Fruit fly (Drosophila melanogaster) whole organism, embryonic: ENCODE results near the gene ohgt.

Experiments used
- ATbp ChIP-seq: fragments of 200-800 bp; sonication (Bioruptor generic); optimal IDR thresholded peaks from 2 replicates; lab custom pipeline; 2017; ENCODE audit warnings: missing biosample characterization, mild to moderate bottlenecking, missing genetic modification characterization, missing genetic modification reagents
- Atf3 ChIP-seq: fragments of 200-800 bp; sonication (Bioruptor generic); optimal IDR thresholded peaks from 3 replicates; lab custom pipeline; 2016; ENCODE audit warnings: missing biosample characterization, missing genetic modification characterization
- Atf6 ChIP-seq: fragments of 200-800 bp; sonication (Bioruptor generic); IDR thresholded peaks from 2 replicates; pipeline ENCODE4 v1.3.6; 2022; ENCODE audit warnings: missing biosample characterization, missing genetic modification characterization
- BEAF-32 ChIP-seq: fragments of 200-800 bp; sonication (Bioruptor generic); optimal IDR thresholded peaks from 3 replicates; lab custom pipeline; 2017; ENCODE audit warnings: missing biosample characterization, missing genetic modification characterization, mild to moderate bottlenecking, moderate library complexity, missing genetic modification reagents
- C15 ChIP-seq: fragments of 200-800 bp; sonication (Bioruptor generic); IDR thresholded peaks from 3 replicates; pipeline ENCODE4 v1.3.6; 2022; ENCODE audit warnings: missing biosample characterization, missing genetic modification characterization
- CG10321 ChIP-seq: fragments of 200-800 bp; sonication (Bioruptor generic); IDR thresholded peaks from 2 replicates; pipeline ENCODE4 v1.3.6; 2022; ENCODE audit warnings: missing biosample characterization, missing genetic modification characterization
- CG11085 ChIP-seq: fragments of 200-800 bp; sonication (Bioruptor generic); IDR thresholded peaks from 2 replicates; pipeline ENCODE4 v1.3.6; 2022; ENCODE audit warnings: missing biosample characterization, missing genetic modification characterization
- CG12104 ChIP-seq: fragments of 200-800 bp; sonication (Bioruptor generic); optimal IDR thresholded peaks from 3 replicates; lab custom pipeline; 2016; ENCODE audit warnings: missing biosample characterization, missing genetic modification characterization
- CG12155 ChIP-seq: fragments of 200-800 bp; sonication (Bioruptor generic); optimal IDR thresholded peaks from 3 replicates; lab custom pipeline; 2016; ENCODE audit warnings: missing biosample characterization, missing genetic modification characterization
- CG12744 ChIP-seq: fragments of 200-800 bp; sonication (Bioruptor generic); optimal IDR thresholded peaks from 2 replicates; lab custom pipeline; 2016; ENCODE audit warnings: missing biosample characterization, missing genetic modification characterization
- CG13775 ChIP-seq: fragments of 200-800 bp; sonication (Bioruptor generic); optimal IDR thresholded peaks from 3 replicates; lab custom pipeline; 2017; ENCODE audit warnings: missing biosample characterization, mild to moderate bottlenecking, missing genetic modification characterization
- CG14014 ChIP-seq: fragments of 200-800 bp; sonication (Bioruptor generic); IDR thresholded peaks from 2 replicates; pipeline ENCODE4 v1.3.6; 2022; ENCODE audit warnings: missing biosample characterization, missing genetic modification characterization
- CG15011 ChIP-seq: fragments of 200-800 bp; sonication (Bioruptor generic); optimal IDR thresholded peaks from 3 replicates; lab custom pipeline; 2018; ENCODE audit warnings: missing biosample characterization, mild to moderate bottlenecking, missing genetic modification characterization
- CG17186 ChIP-seq: fragments of 200-800 bp; sonication (Bioruptor generic); optimal IDR thresholded peaks from 3 replicates; lab custom pipeline; 2017; ENCODE audit warnings: missing biosample characterization, missing genetic modification reagents, missing genetic modification characterization
- CG17912 ChIP-seq: fragments of 200-800 bp; sonication (Bioruptor generic); optimal IDR thresholded peaks from 2 replicates; lab custom pipeline; 2018; ENCODE audit warnings: missing biosample characterization, mild to moderate bottlenecking, missing genetic modification characterization
- CG18764 ChIP-seq: fragments of 200-800 bp; sonication (Bioruptor generic); optimal IDR thresholded peaks from 3 replicates; lab custom pipeline; 2016; ENCODE audit warnings: missing biosample characterization, missing genetic modification characterization
- CG2889 ChIP-seq: fragments of 200-800 bp; sonication (Bioruptor generic); IDR thresholded peaks from 3 replicates; pipeline ENCODE4 v1.3.6; 2022; ENCODE audit warnings: missing biosample characterization, missing genetic modification characterization
- CG3838 ChIP-seq: fragments of 200-800 bp; sonication (Bioruptor generic); optimal IDR thresholded peaks from 3 replicates; lab custom pipeline; 2016; ENCODE audit warnings: missing biosample characterization, missing genetic modification characterization
- CG3847 ChIP-seq: fragments of 200-800 bp; sonication (Bioruptor generic); IDR thresholded peaks from 2 replicates; pipeline ENCODE4 v1.3.6; 2022; ENCODE audit warnings: missing biosample characterization, missing genetic modification characterization
- CG5953 ChIP-seq: fragments of 200-800 bp; sonication (Bioruptor generic); IDR thresholded peaks from 2 replicates; pipeline ENCODE4 v1.3.6; 2022; ENCODE audit warnings: missing biosample characterization, missing genetic modification characterization
- CG6791 ChIP-seq: fragments of 200-800 bp; sonication (Bioruptor generic); IDR thresholded peaks from 3 replicates; pipeline ENCODE4 v1.3.6; 2022; ENCODE audit warnings: missing biosample characterization, missing genetic modification characterization; ENCODE audit not compliant: partially characterized antibody
- CHES-1-like ChIP-seq: fragments of 200-800 bp; sonication (Bioruptor generic); optimal IDR thresholded peaks from 2 replicates; lab custom pipeline; 2016; ENCODE audit warnings: missing biosample characterization, missing genetic modification characterization
- Dek ChIP-seq: fragments of 200-800 bp; sonication (Bioruptor generic); optimal IDR thresholded peaks from 3 replicates; lab custom pipeline; 2019; ENCODE audit warnings: missing biosample characterization, mild to moderate bottlenecking, missing genetic modification characterization, moderate library complexity
- Kr ChIP-seq: fragments of 200-800 bp; sonication (Bioruptor generic); optimal IDR thresholded peaks from 2 replicates; lab custom pipeline; 2017; ENCODE audit warnings: missing biosample characterization, mild to moderate bottlenecking, missing genetic modification characterization
- Meics ChIP-seq: fragments of 200-800 bp; sonication (Bioruptor generic); optimal IDR thresholded peaks from 2 replicates; lab custom pipeline; 2017; ENCODE audit warnings: missing biosample characterization, mild to moderate bottlenecking, missing genetic modification characterization
- Mes4 ChIP-seq: fragments of 200-800 bp; sonication (Bioruptor generic); optimal IDR thresholded peaks from 2 replicates; lab custom pipeline; 2016; ENCODE audit warnings: missing biosample characterization, missing genetic modification characterization
- NC2β ChIP-seq: fragments of 200-800 bp; sonication (Bioruptor generic); optimal IDR thresholded peaks from 2 replicates; lab custom pipeline; 2016; ENCODE audit warnings: missing biosample characterization, missing genetic modification characterization
- Sry-β ChIP-seq: fragments of 200-800 bp; sonication (Bioruptor generic); optimal IDR thresholded peaks from 2 replicates; lab custom pipeline; 2018; ENCODE audit warnings: missing biosample characterization, mild to moderate bottlenecking, missing genetic modification characterization, moderate library complexity
- Stat92E ChIP-seq, 3 experiments: fragments of >200 bp in 2 of 3; fragments of 200-800 bp in 1 of 3; sonication (Bioruptor generic) in 1 of 3; optimal IDR thresholded peaks; 2 replicates each; lab custom pipeline; 2017 to 2019; ENCODE audit warnings: missing biosample characterization in 3 of 3, missing genetic modification characterization in 3 of 3, mild to moderate bottlenecking in 1 of 3, moderate library complexity in 1 of 3
- bcd ChIP-seq: fragments of 200-800 bp; sonication (Bioruptor generic); optimal IDR thresholded peaks from 2 replicates; lab custom pipeline; 2017; ENCODE audit warnings: missing biosample characterization, mild to moderate bottlenecking, missing genetic modification characterization
- cas ChIP-seq: fragments of 200-800 bp; sonication (Bioruptor generic); IDR thresholded peaks from 2 replicates; pipeline ENCODE4 v1.3.6; 2022; ENCODE audit warnings: missing biosample characterization, missing genetic modification characterization
- cg ChIP-seq: fragments of 200-800 bp; sonication (Bioruptor generic); optimal IDR thresholded peaks from 3 replicates; lab custom pipeline; 2019; ENCODE audit warnings: missing biosample characterization, mild to moderate bottlenecking, missing genetic modification characterization, moderate library complexity
- crc ChIP-seq: fragments of 200-800 bp; sonication (Bioruptor generic); optimal IDR thresholded peaks from 2 replicates; lab custom pipeline; 2016; ENCODE audit warnings: missing biosample characterization, missing genetic modification characterization
- cwo ChIP-seq: fragments of 200-800 bp; sonication (Bioruptor generic); optimal IDR thresholded peaks from 3 replicates; lab custom pipeline; 2017; ENCODE audit warnings: missing biosample characterization, missing genetic modification characterization, mild to moderate bottlenecking, moderate library complexity, missing genetic modification reagents
- fd3F ChIP-seq: fragments of 200-800 bp; sonication (Bioruptor generic); optimal IDR thresholded peaks from 2 replicates; lab custom pipeline; 2018; ENCODE audit warnings: missing biosample characterization, mild to moderate bottlenecking, missing genetic modification characterization, moderate library complexity
- gem ChIP-seq: fragments of 200-800 bp; sonication (Bioruptor generic); optimal IDR thresholded peaks from 2 replicates; lab custom pipeline; 2019; ENCODE audit warnings: missing biosample characterization, mild to moderate bottlenecking, missing genetic modification characterization, moderate library complexity
- her ChIP-seq: fragments of 200-800 bp; sonication (Bioruptor generic); optimal IDR thresholded peaks from 2 replicates; lab custom pipeline; 2016; ENCODE audit warnings: missing biosample characterization, missing genetic modification characterization
- ken ChIP-seq: fragments of 200-800 bp; sonication (Bioruptor generic); IDR thresholded peaks from 3 replicates; pipeline ENCODE4 v1.3.6; 2022; ENCODE audit warnings: missing biosample characterization, missing genetic modification characterization
- mam ChIP-seq: fragments of 200-800 bp; sonication (Bioruptor generic); optimal IDR thresholded peaks from 3 replicates; lab custom pipeline; 2016; ENCODE audit warnings: missing biosample characterization, missing genetic modification characterization
- nau ChIP-seq: fragments of 200-800 bp; sonication (Bioruptor generic); optimal IDR thresholded peaks from 3 replicates; lab custom pipeline; 2017; ENCODE audit warnings: missing biosample characterization, mild to moderate bottlenecking, missing genetic modification characterization, missing genetic modification reagents
- pb ChIP-seq: fragments of 200-800 bp; sonication (Bioruptor generic); optimal IDR thresholded peaks from 3 replicates; lab custom pipeline; 2016; ENCODE audit warnings: missing biosample characterization, missing genetic modification characterization
- ro ChIP-seq: fragments of 200-800 bp; sonication (Bioruptor generic); IDR thresholded peaks from 2 replicates; pipeline ENCODE4 v1.3.6; 2022; ENCODE audit warnings: missing biosample characterization, missing genetic modification characterization
- run ChIP-seq: fragments of 200-800 bp; sonication (Bioruptor generic); optimal IDR thresholded peaks from 3 replicates; lab custom pipeline; 2018; ENCODE audit warnings: missing biosample characterization, mild to moderate bottlenecking, missing genetic modification characterization
- sens-2 ChIP-seq: fragments of 200-800 bp; sonication (Bioruptor generic); IDR thresholded peaks from 2 replicates; pipeline ENCODE4 v1.3.6; 2022; ENCODE audit warnings: missing biosample characterization, missing genetic modification characterization
- sob ChIP-seq: fragments of 200-800 bp; sonication (Bioruptor generic); IDR thresholded peaks from 2 replicates; pipeline ENCODE4 v1.3.6; 2022; ENCODE audit warnings: missing biosample characterization, missing genetic modification characterization
- sr ChIP-seq: fragments of 200-800 bp; sonication (Bioruptor generic); IDR thresholded peaks from 3 replicates; pipeline ENCODE4 v1.3.6; 2022; ENCODE audit warnings: missing biosample characterization, missing genetic modification characterization
- wdn ChIP-seq: fragments of 200-800 bp; sonication (Bioruptor generic); IDR thresholded peaks from 2 replicates; pipeline ENCODE4 v1.3.6; 2022; ENCODE audit warnings: missing biosample characterization, missing genetic modification characterization
- wek ChIP-seq: fragments of 200-800 bp; sonication (Bioruptor generic); optimal IDR thresholded peaks from 3 replicates; lab custom pipeline; 2018; ENCODE audit warnings: missing biosample characterization, mild to moderate bottlenecking, missing genetic modification characterization, moderate library complexity
- zfh1 ChIP-seq: fragments of 200-800 bp; sonication (Bioruptor generic); IDR thresholded peaks from 3 replicates; pipeline ENCODE4 v1.3.6; 2022; ENCODE audit warnings: missing biosample characterization, missing genetic modification characterization

Gene ohgt

DNA sequence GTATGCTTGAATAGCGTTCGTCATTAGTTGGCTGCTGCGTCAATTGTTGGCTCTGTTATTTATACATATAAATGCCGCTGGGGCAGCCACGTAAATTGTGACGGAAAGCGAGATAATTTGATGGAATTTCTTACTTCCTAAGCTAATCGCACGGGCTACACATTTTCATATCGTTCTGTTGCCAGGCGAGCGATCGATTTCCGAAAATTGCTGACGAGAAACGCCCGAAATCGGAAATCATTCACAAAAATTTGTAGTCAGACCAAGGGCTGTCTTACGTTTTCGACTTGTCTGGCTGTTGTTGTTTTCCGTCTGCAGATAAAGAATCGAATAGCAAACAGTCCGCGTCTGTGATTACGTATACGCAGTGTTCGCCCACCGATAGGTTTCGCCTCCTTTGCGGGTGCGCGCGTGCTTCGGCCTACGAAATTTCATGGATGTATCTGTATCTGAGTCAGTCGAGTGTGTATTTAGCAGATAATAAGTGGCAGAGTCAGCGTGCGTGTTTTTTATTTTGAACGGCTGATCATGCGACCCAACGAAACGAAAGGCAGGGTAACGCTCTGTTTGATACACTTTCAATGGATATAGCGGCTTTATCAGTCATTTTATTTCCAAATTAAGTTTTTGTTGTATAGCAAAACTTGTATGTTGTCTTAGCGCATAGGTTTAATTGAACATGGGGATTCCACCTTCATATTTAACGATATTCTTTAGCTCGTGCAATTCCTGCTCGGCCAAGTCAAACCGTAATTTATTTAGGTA, 48.7 kb downstream of the ohgt start (continued):
- TF ChIP-seq ken: peak; percentile 51; the same call in 1 of the 3 replicates
- TF ChIP-seq ro: no peak
- peak; percentile 64; the same call in 1 of the 2 replicates for TF ChIP-seq Atf6 (GFP tag; lab: Robert Waterston, UW)
- no peak for TF ChIP-seq CG3838 (GFP tag; lab: Kevin White, UChicago)
- peak; percentile 37 for TF ChIP-seq CG18764 (GFP tag; lab: Kevin White, UChicago)
- TF ChIP-seq Stat92E (GFP tag; optimal IDR thresholded peaks at IDR 0.05; lab: Kevin White, UChicago): no peak
- TF ChIP-seq wdn (GFP tag; lab: Robert Waterston, UW): peak; percentile 57; the same call in 1 of the 2 replicates
- TF ChIP-seq run (tag; lab: Kevin White, UChicago): peak; percentile 25
- TF ChIP-seq pb: peak; percentile 31
- TF ChIP-seq sob (GFP tag; lab: Robert Waterston, UW): peak; percentile 64
- no peak for TF ChIP-seq Mes4 (GFP tag; lab: Kevin White, UChicago)
- no peak for TF ChIP-seq CG5953
- TF ChIP-seq Dek (tag; lab: Kevin White, UChicago): peak; percentile 63
- TF ChIP-seq CG11085 (GFP tag; lab: Robert Waterston, UW): 0 out of 2 replicates have a peak, but pooled peaks have one; percentile 25
- peak; percentile 27 for TF ChIP-seq fd3F (GFP tag; lab: Kevin White, UChicago)
- peak; percentile 66 for TF ChIP-seq her (GFP tag; lab: Kevin White, UChicago)
- TF ChIP-seq bcd (GFP tag; lab: Kevin White, UChicago): peak; percentile 59
- TF ChIP-seq Sry-β (GFP tag; lab: Kevin White, UChicago): no peak
- TF ChIP-seq cas (GFP tag; lab: Robert Waterston, UW): no peak
- no peak for TF ChIP-seq Kr (GFP tag; lab: Kevin White, UChicago)
- peak; percentile 39 for TF ChIP-seq cg (GFP tag; lab: Kevin White, UChicago)
- peak; percentile 45 for TF ChIP-seq CG13775 (GFP tag; lab: Kevin White, UChicago)
- TF ChIP-seq BEAF-32: no peak
- peak; percentile 75 for TF ChIP-seq CG14014 (GFP tag; lab: Robert Waterston, UW)
- TF ChIP-seq CG3847 (GFP tag; lab: Robert Waterston, UW): peak; percentile 63
- peak; percentile 56; the same call in 1 of the 3 replicates for TF ChIP-seq sr (GFP tag; lab: Robert Waterston, UW)
- TF ChIP-seq CG12104 (GFP tag; lab: Kevin White, UChicago): no peak
- peak; percentile 33 for TF ChIP-seq CG15011 (GFP tag; lab: Kevin White, UChicago)
- peak; percentile 27 for TF ChIP-seq Atf3 (GFP tag; lab: Kevin White, UChicago)
- TF ChIP-seq zfh1 (GFP tag; lab: Robert Waterston, UW): peak; percentile 53; the same call in 2 of the 3 replicates
- TF ChIP-seq CG2889 (GFP tag; lab: Robert Waterston, UW): peak; percentile 60; the same call in 1 of the 3 replicates
- no peak for TF ChIP-seq CG10321 (GFP tag; lab: Robert Waterston, UW)
- TF ChIP-seq CG12744 (GFP tag; lab: Kevin White, UChicago): no peak
- no peak for TF ChIP-seq NC2β
- peak; percentile 57 for TF ChIP-seq nau (GFP tag; lab: Kevin White, UChicago)
- peak; percentile 74 for TF ChIP-seq Meics
- TF ChIP-seq gem: peak; percentile 83
- TF ChIP-seq C15 (GFP tag; lab: Robert Waterston, UW): no peak
- TF ChIP-seq CG12155 (GFP tag; lab: Kevin White, UChicago): peak; percentile 71
- TF ChIP-seq crc (GFP tag; lab: Kevin White, UChicago): peak; percentile 10
- TF ChIP-seq cwo (GFP tag; lab: Kevin White, UChicago): peak; percentile 90
- no peak for TF ChIP-seq CG6791
- no peak for TF ChIP-seq sens-2
- TF ChIP-seq ATbp (GFP tag; lab: Kevin White, UChicago): peak; percentile 51
- peak; percentile 68 for TF ChIP-seq CHES-1-like
- TF ChIP-seq CG17912 (GFP tag; lab: Kevin White, UChicago): no peak
- TF ChIP-seq CG17186 (GFP tag; lab: Kevin White, UChicago): no peak
- peak; percentile 69 for TF ChIP-seq mam (GFP tag; lab: Kevin White, UChicago)
- TF ChIP-seq wek: peak; percentile 39
